Worm (Caenorhabditis elegans) whole organism, young adult: ENCODE measurements around the gene pdcd-2.

ENCODE experiments used
- Y67H2A.10 ChIP-seq: fragments of 200-800 bp; sonication (Bioruptor generic); conservative IDR thresholded peaks from 2 replicates; pipeline ENCODE4 v1.3.6; 2022; ENCODE audit warnings: missing genetic modification reagents, missing genetic modification characterization, missing compliant biosample characterization
- athp-1 ChIP-seq: sonication (generic microtip); optimal IDR thresholded peaks from 2 replicates; lab custom pipeline; 2017; ENCODE audit warnings: mild to moderate bottlenecking, missing genetic modification characterization, missing compliant biosample characterization
- cebp-1 ChIP-seq, 2 experiments: fragments of 200-800 bp in 1 of 2; sonication (Bioruptor generic) in 1 of 2; sonication (generic microtip) in 1 of 2; IDR thresholded peaks in 1 of 2; optimal IDR thresholded peaks in 1 of 2; 2 replicates each; pipeline versions ENCODE4 v1.3.6 to Lab custom; 2017 to 2022; ENCODE audit warnings: missing compliant biosample characterization in 2 of 2, missing genetic modification characterization in 2 of 2, mild to moderate bottlenecking in 1 of 2, missing genetic modification reagents in 1 of 2, moderate library complexity in 1 of 2
- hlh-26 ChIP-seq: fragments of 200-800 bp; sonication (Bioruptor generic); conservative IDR thresholded peaks from 2 replicates; pipeline ENCODE4 v1.3.6; 2022; ENCODE audit warnings: missing genetic modification reagents, missing genetic modification characterization, missing compliant biosample characterization
- hsf-1 ChIP-seq: fragments of 200-800 bp; sonication (Bioruptor generic); IDR thresholded peaks from 2 replicates; pipeline ENCODE4 v1.3.6; 2022; ENCODE audit warnings: missing genetic modification reagents, missing genetic modification characterization, missing compliant biosample characterization
- lag-1 ChIP-seq: fragments of 200-800 bp; sonication (Bioruptor generic); IDR thresholded peaks from 2 replicates; pipeline ENCODE4 v1.3.6; 2022; ENCODE audit warnings: missing genetic modification reagents, missing genetic modification characterization, missing compliant biosample characterization
- let-607 ChIP-seq, 2 experiments: fragments of 200-800 bp in 1 of 2; sonication (Bioruptor generic) in 1 of 2; sonication (generic microtip) in 1 of 2; optimal IDR thresholded peaks; 2 replicates each; lab custom pipeline; 2016 to 2018; ENCODE audit warnings: mild to moderate bottlenecking in 2 of 2, missing compliant biosample characterization in 2 of 2, missing genetic modification characterization in 2 of 2, moderate library complexity in 2 of 2, missing genotype in 1 of 2
- madf-6 ChIP-seq: fragments of 200-800 bp; sonication (Bioruptor generic); IDR thresholded peaks from 2 replicates; pipeline ENCODE4 v1.3.6; 2022; ENCODE audit warnings: missing genetic modification reagents, missing genetic modification characterization, missing compliant biosample characterization
- mcd-1 ChIP-seq: fragments of 200-800 bp; sonication (Bioruptor generic); IDR thresholded peaks from 2 replicates; pipeline ENCODE4 v1.3.6; 2022; ENCODE audit warnings: missing genetic modification reagents, missing genetic modification characterization, missing compliant biosample characterization
- snpc-4 ChIP-seq, 5 experiments: fragments of 150-350 bp in 1 of 5; sonication (generic microtip) in 4 of 5; optimal IDR thresholded peaks; 2 replicates each; lab custom pipeline; 2014 to 2018; ENCODE audit warnings: missing genetic modification characterization in 5 of 5, missing biosample characterization in 3 of 5, antibody characterized with exemption in 2 of 5, mild to moderate bottlenecking in 2 of 5, missing compliant biosample characterization in 2 of 5, missing genotype in 2 of 5, moderate library complexity in 2 of 5, missing genetic modification reagents in 1 of 5
- unc-130 ChIP-seq: sonication (generic microtip); optimal IDR thresholded peaks from 2 replicates; lab custom pipeline; 2016; ENCODE audit warnings: missing genetic modification reagents, missing genetic modification characterization, missing compliant biosample characterization
- unc-62 ChIP-seq: fragments of 150-350 bp; optimal IDR thresholded peaks from 2 replicates; lab custom pipeline; 2014; ENCODE audit warnings: missing biosample characterization, missing genetic modification reagents, missing genetic modification characterization
- xnd-1 ChIP-seq: sonication (generic microtip); optimal IDR thresholded peaks from 2 replicates; lab custom pipeline; 2016; ENCODE audit warnings: missing genotype, missing genetic modification reagents, missing genetic modification characterization, missing compliant biosample characterization
- ztf-3 ChIP-seq: fragments of 200-800 bp; sonication (Bioruptor generic); optimal IDR thresholded peaks from 2 replicates; lab custom pipeline; 2018; ENCODE audit warnings: mild to moderate bottlenecking, missing genetic modification characterization, missing compliant biosample characterization

ce11 chrIII:4390421-4390820 lies 27.4 kb downstream of the pdcd-2 start:
- TF ChIP-seq xnd-1 (tag; lab: Kevin White, UChicago) (no peak), snpc-4 (GFP tag; optimal IDR thresholded peaks at IDR 0.05; lab: Kevin White, UChicago) (no peak), snpc-4 (tag; optimal IDR thresholded peaks at IDR 0.05; lab: Kevin White, UChicago) (no peak), let-607 (tag; optimal IDR thresholded peaks at IDR 0.05; lab: Kevin White, UChicago) (no peak), hsf-1 (no peak), unc-62 (no peak), Y67H2A.10 (GFP tag; lab: Robert Waterston, UW) (no peak), unc-130 (GFP tag; lab: Kevin White, UChicago) (no peak), mcd-1 (GFP tag; lab: Robert Waterston, UW) (no peak), madf-6 (GFP tag; lab: Robert Waterston, UW) (no peak), athp-1 (tag; lab: Kevin White, UChicago) (no peak), ztf-3 (GFP tag; lab: Kevin White, UChicago) (no peak), lag-1 (GFP tag; lab: Robert Waterston, UW) (no peak), cebp-1 (GFP tag; IDR thresholded peaks at IDR 0.05; lab: Robert Waterston, UW) (no peak), cebp-1 (tag; optimal IDR thresholded peaks at IDR 0.05; lab: Kevin White, UChicago) (no peak), hlh-26 (GFP tag; lab: Robert Waterston, UW) (no peak)
